Fruit fly (Drosophila melanogaster) whole organism, adult: Measurements from ENCODE around the gene SkpE.

ENCODE experiments used
- CG11617 ChIP-seq: fragments of 200-800 bp; sonication (Bioruptor generic); optimal IDR thresholded peaks from 2 replicates; lab custom pipeline; 2017; ENCODE audit warnings: mild to moderate bottlenecking, missing biosample characterization, missing genetic modification reagents, missing genetic modification characterization
- Crg-1 ChIP-seq: fragments of 200-800 bp; sonication (Bioruptor generic); optimal IDR thresholded peaks from 2 replicates; lab custom pipeline; 2016; ENCODE audit warnings: missing biosample characterization, missing genetic modification characterization
- cic ChIP-seq: fragments of 200-800 bp; sonication (Bioruptor generic); optimal IDR thresholded peaks from 2 replicates; lab custom pipeline; 2017; ENCODE audit warnings: missing biosample characterization, mild to moderate bottlenecking, missing genetic modification characterization, moderate library complexity

dm6 chrX:19848342-19848793, 24.5 kb upstream of the SkpE start:
- TF ChIP-seq CG11617 (peak; percentile 39), cic (GFP tag; lab: Kevin White, UChicago) (peak; percentile 18), Crg-1 (GFP tag; lab: Kevin White, UChicago) (no peak)
